Worm (Caenorhabditis elegans): ENCODE data around the gene pals-17.

DNA sequence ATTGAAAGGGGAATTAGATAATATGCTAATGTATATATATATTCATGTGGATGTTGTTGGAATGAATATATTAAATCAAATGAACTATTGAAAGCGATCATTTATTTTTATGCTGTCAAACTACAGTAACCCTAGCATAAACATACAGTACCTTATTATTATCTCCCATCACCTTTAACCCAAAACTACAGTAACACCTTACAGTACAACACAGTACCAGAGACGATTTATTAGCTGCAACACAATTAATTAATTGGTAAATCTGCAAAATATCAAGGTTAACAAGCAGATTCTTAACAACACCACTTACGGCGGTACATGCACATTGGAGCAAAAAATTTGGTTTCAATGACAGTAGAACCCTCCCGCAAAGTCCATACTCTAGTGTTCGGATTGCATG, 36.3 kb downstream of the pals-17 start, which contains the start of gene Y82E9BL.1:
- TF ChIP-seq elt-1 (tag; optimal IDR thresholded peaks at IDR 0.05) = no peak
- no peak for TF ChIP-seq nhr-67 (tag; optimal IDR thresholded peaks at IDR 0.05)
- TF ChIP-seq fkh-10 (GFP tag; optimal IDR thresholded peaks at IDR 0.05) = no peak
- no peak for TF ChIP-seq nhr-76 (tag; optimal IDR thresholded peaks at IDR 0.05)
- no peak for TF ChIP-seq ceh-82 (tag; optimal IDR thresholded peaks at IDR 0.05)
